Fruit fly (Drosophila melanogaster) whole organism, embryonic: Measurements from ENCODE around the gene FeCH.

Source experiments
- Atf3 ChIP-seq: fragments of 200-800 bp; sonication (Bioruptor generic); optimal IDR thresholded peaks from 3 replicates; lab custom pipeline; 2016; ENCODE audit warnings: missing biosample characterization, missing genetic modification characterization
- CG1024 ChIP-seq: fragments of 200-800 bp; sonication (Bioruptor generic); IDR thresholded peaks from 2 replicates; pipeline ENCODE4 v1.3.6; 2022; ENCODE audit warnings: missing biosample characterization, missing genetic modification characterization
- CG1529 ChIP-seq: fragments of 200-800 bp; sonication (Bioruptor generic); optimal IDR thresholded peaks from 3 replicates; lab custom pipeline; 2018; ENCODE audit warnings: missing biosample characterization, missing genetic modification characterization
- CG5180 ChIP-seq: fragments of 200-800 bp; sonication (Bioruptor generic); optimal IDR thresholded peaks from 3 replicates; lab custom pipeline; 2017; ENCODE audit warnings: missing biosample characterization, missing genetic modification characterization, mild to moderate bottlenecking, moderate library complexity, missing genetic modification reagents
- abd-A ChIP-seq: fragments of 200-800 bp; sonication (Bioruptor generic); optimal IDR thresholded peaks from 3 replicates; lab custom pipeline; 2019; ENCODE audit warnings: missing biosample characterization, mild to moderate bottlenecking, missing genetic modification characterization, moderate library complexity
- insv ChIP-seq, 2 experiments: fragments of 200-800 bp; sonication (Bioruptor generic); optimal IDR thresholded peaks; 3 replicates each; lab custom pipeline; 2016 to 2018; ENCODE audit warnings: missing biosample characterization in 2 of 2, missing genetic modification characterization in 2 of 2
- klu ChIP-seq: fragments of 200-800 bp; sonication (Bioruptor generic); IDR thresholded peaks from 2 replicates; pipeline ENCODE4 v1.3.6; 2022; ENCODE audit warnings: missing biosample characterization, missing genetic modification characterization
- kni ChIP-seq: fragments of 200-800 bp; sonication (Bioruptor generic); optimal IDR thresholded peaks from 3 replicates; lab custom pipeline; 2017; ENCODE audit warnings: mild to moderate bottlenecking, missing biosample characterization, missing genetic modification reagents, missing genetic modification characterization

DNA sequence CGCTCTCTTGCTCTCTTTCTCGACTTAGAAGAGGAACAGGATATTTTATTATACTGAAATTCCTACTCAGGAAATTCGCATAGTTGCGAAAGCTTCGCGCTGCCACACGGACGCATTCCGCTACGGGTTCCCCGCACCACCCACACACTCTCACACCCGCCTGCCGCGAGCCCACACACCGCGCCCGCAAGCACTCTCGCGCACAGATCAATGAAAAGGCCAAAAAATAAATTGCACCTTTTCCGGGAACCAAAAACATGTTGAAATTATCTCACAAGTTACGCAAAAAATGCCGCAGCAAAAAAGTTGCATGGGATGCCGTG is 841 bp upstream of the FeCH start:
- TF ChIP-seq CG1024 (GFP tag; lab: Robert Waterston, UW) (no peak), klu (no peak), CG5180 (GFP tag; lab: Kevin White, UChicago) (no peak), insv (GFP tag; optimal IDR thresholded peaks at IDR 0.05; lab: Kevin White, UChicago) (no peak), CG1529 (GFP tag; lab: Kevin White, UChicago) (no peak), kni (GFP tag; lab: Kevin White, UChicago) (no peak), abd-A (no peak), Atf3 (GFP tag; lab: Kevin White, UChicago) (no peak)
